Fruit fly (Drosophila melanogaster) whole organism, embryonic: ENCODE data around the gene Notum.
A peak's percentile ranks its signal among the peaks of the same experiment; 100 is the strongest.

ENCODE experiments used
- Bdp1 ChIP-seq: fragments of 200-800 bp; sonication (Bioruptor generic); optimal IDR thresholded peaks from 3 replicates; lab custom pipeline; 2016; ENCODE audit warnings: missing biosample characterization, missing genetic modification characterization
- Bgb ChIP-seq: fragments of 200-800 bp; sonication (Bioruptor generic); IDR thresholded peaks from 2 replicates; pipeline ENCODE4 v1.3.6; 2022; ENCODE audit warnings: missing biosample characterization, missing genetic modification characterization; ENCODE audit not compliant: partially characterized antibody
- BtbVII ChIP-seq: fragments of 200-800 bp; sonication (Bioruptor generic); optimal IDR thresholded peaks from 3 replicates; lab custom pipeline; 2017; ENCODE audit warnings: missing biosample characterization, mild to moderate bottlenecking, missing genetic modification characterization
- CG1024 ChIP-seq: fragments of 200-800 bp; sonication (Bioruptor generic); IDR thresholded peaks from 2 replicates; pipeline ENCODE4 v1.3.6; 2022; ENCODE audit warnings: missing biosample characterization, missing genetic modification characterization
- CG10267 ChIP-seq: fragments of 200-800 bp; sonication (Bioruptor generic); optimal IDR thresholded peaks from 2 replicates; lab custom pipeline; 2018; ENCODE audit warnings: missing biosample characterization, mild to moderate bottlenecking, missing genetic modification characterization, moderate library complexity
- CG11504 ChIP-seq: fragments of 200-800 bp; sonication (Bioruptor generic); optimal IDR thresholded peaks from 3 replicates; lab custom pipeline; 2019; ENCODE audit warnings: missing biosample characterization, mild to moderate bottlenecking, missing genetic modification characterization, moderate library complexity
- CG11696 ChIP-seq: fragments of 200-800 bp; sonication (Bioruptor generic); IDR thresholded peaks from 2 replicates; pipeline ENCODE4 v1.3.6; 2022; ENCODE audit warnings: missing biosample characterization, missing genetic modification characterization
- CG12104 ChIP-seq: fragments of 200-800 bp; sonication (Bioruptor generic); optimal IDR thresholded peaks from 3 replicates; lab custom pipeline; 2016; ENCODE audit warnings: missing biosample characterization, missing genetic modification characterization
- CG12299 ChIP-seq: fragments of 200-800 bp; sonication (Bioruptor generic); optimal IDR thresholded peaks from 2 replicates; lab custom pipeline; 2018; ENCODE audit warnings: missing biosample characterization, mild to moderate bottlenecking, missing genetic modification characterization
- CG14710 ChIP-seq: fragments of 200-800 bp; sonication (Bioruptor generic); optimal IDR thresholded peaks from 3 replicates; lab custom pipeline; 2019; ENCODE audit warnings: missing biosample characterization, mild to moderate bottlenecking, missing genetic modification characterization, moderate library complexity
- CG18599 ChIP-seq: fragments of 200-800 bp; sonication (Bioruptor generic); optimal IDR thresholded peaks from 3 replicates; lab custom pipeline; 2017; ENCODE audit warnings: missing biosample characterization, missing genetic modification characterization, mild to moderate bottlenecking, moderate library complexity, missing genetic modification reagents
- CG2116 ChIP-seq: fragments of 200-800 bp; sonication (Bioruptor generic); optimal IDR thresholded peaks from 3 replicates; lab custom pipeline; 2018; ENCODE audit warnings: missing biosample characterization, mild to moderate bottlenecking, missing genetic modification characterization
- CG3726 ChIP-seq: fragments of 200-800 bp; sonication (Bioruptor generic); IDR thresholded peaks from 3 replicates; pipeline ENCODE4, ENCODE4 v1.3.6; 2022; ENCODE audit warnings: missing biosample characterization, missing genetic modification characterization
- CG4424 ChIP-seq: fragments of 200-800 bp; sonication (Bioruptor generic); optimal IDR thresholded peaks from 3 replicates; lab custom pipeline; 2016; ENCODE audit warnings: missing biosample characterization, missing genetic modification characterization
- CG5953 ChIP-seq: fragments of 200-800 bp; sonication (Bioruptor generic); IDR thresholded peaks from 2 replicates; pipeline ENCODE4 v1.3.6; 2022; ENCODE audit warnings: missing biosample characterization, missing genetic modification characterization
- CG6272 ChIP-seq: fragments of 200-800 bp; sonication (Bioruptor generic); IDR thresholded peaks from 2 replicates; pipeline ENCODE4 v1.3.6; 2022; ENCODE audit warnings: missing biosample characterization, missing genetic modification characterization
- CG7357 ChIP-seq: fragments of 200-800 bp; sonication (Bioruptor generic); IDR thresholded peaks from 3 replicates; pipeline ENCODE4 v1.3.6; 2022; ENCODE audit warnings: missing biosample characterization, missing genetic modification characterization
- CG8359 ChIP-seq: fragments of 200-800 bp; sonication (Bioruptor generic); optimal IDR thresholded peaks from 2 replicates; lab custom pipeline; 2017; ENCODE audit warnings: missing biosample characterization, mild to moderate bottlenecking, missing genetic modification characterization, borderline replicate concordance
- CG9727 ChIP-seq: fragments of 200-800 bp; sonication (Bioruptor generic); optimal IDR thresholded peaks from 3 replicates; lab custom pipeline; 2017; ENCODE audit warnings: missing biosample characterization, mild to moderate bottlenecking, missing genetic modification characterization
- CkIIα-i1 ChIP-seq: fragments of 200-800 bp; sonication (Bioruptor generic); IDR thresholded peaks from 2 replicates; pipeline ENCODE4 v1.3.6; 2022; ENCODE audit warnings: missing biosample characterization, missing genetic modification characterization
- D19A ChIP-seq: fragments of 200-800 bp; optimal IDR thresholded peaks from 3 replicates; lab custom pipeline; 2019; ENCODE audit warnings: missing biosample characterization, mild to moderate bottlenecking, missing genetic modification characterization, moderate library complexity
- Dll ChIP-seq: fragments of 200-800 bp; sonication (Bioruptor generic); IDR thresholded peaks from 4 replicates; pipeline ENCODE4 v1.3.6; 2022; ENCODE audit warnings: missing biosample characterization, missing genetic modification characterization; ENCODE audit not compliant: partially characterized antibody
- Hr3 ChIP-seq: fragments of 200-800 bp; sonication (Bioruptor generic); optimal IDR thresholded peaks from 3 replicates; lab custom pipeline; 2016; ENCODE audit warnings: missing biosample characterization, missing genetic modification characterization
- Neu2 ChIP-seq: fragments of 200-800 bp; sonication (Bioruptor generic); optimal IDR thresholded peaks from 3 replicates; lab custom pipeline; 2016; ENCODE audit warnings: missing biosample characterization, missing genetic modification characterization, borderline replicate concordance
- Opbp ChIP-seq: fragments of 200-800 bp; sonication (Bioruptor generic); IDR thresholded peaks from 3 replicates; pipeline ENCODE4 v1.3.6; 2022; ENCODE audit warnings: missing biosample characterization, missing genetic modification characterization; ENCODE audit not compliant: partially characterized antibody
- Sox100B ChIP-seq: fragments of 200-800 bp; sonication (Bioruptor generic); optimal IDR thresholded peaks from 3 replicates; lab custom pipeline; 2018; ENCODE audit warnings: missing biosample characterization, mild to moderate bottlenecking, missing genetic modification characterization
- Usf ChIP-seq: fragments of 200-800 bp; sonication (Bioruptor generic); optimal IDR thresholded peaks from 2 replicates; lab custom pipeline; 2017; ENCODE audit warnings: missing genotype, missing biosample characterization, missing genetic modification characterization
- Vsx1 ChIP-seq: fragments of 200-800 bp; sonication (Bioruptor generic); optimal IDR thresholded peaks from 2 replicates; lab custom pipeline; 2017; ENCODE audit warnings: missing biosample characterization, mild to moderate bottlenecking, missing genetic modification characterization, missing genetic modification reagents
- Xrp1 ChIP-seq: fragments of 200-800 bp; sonication (Bioruptor generic); IDR thresholded peaks from 2 replicates; pipeline ENCODE4 v1.3.6; 2022; ENCODE audit warnings: missing biosample characterization, missing genetic modification characterization
- YL-1 ChIP-seq: fragments of 200-800 bp; sonication (Bioruptor generic); optimal IDR thresholded peaks from 3 replicates; lab custom pipeline; 2017; ENCODE audit warnings: missing biosample characterization, mild to moderate bottlenecking, missing genetic modification characterization
- ac ChIP-seq: fragments of 200-800 bp; sonication (Bioruptor generic); optimal IDR thresholded peaks from 3 replicates; lab custom pipeline; 2017; ENCODE audit warnings: missing biosample characterization, mild to moderate bottlenecking, missing genetic modification characterization
- ap ChIP-seq: fragments of 200-800 bp; sonication (Bioruptor generic); IDR thresholded peaks from 2 replicates; pipeline ENCODE4 v1.3.6; 2022; ENCODE audit warnings: missing biosample characterization, missing genetic modification characterization
- chn ChIP-seq: fragments of 200-800 bp; sonication (Bioruptor generic); optimal IDR thresholded peaks from 2 replicates; lab custom pipeline; 2016; ENCODE audit warnings: missing biosample characterization, missing genetic modification characterization
- fd96Cb ChIP-seq: fragments of 200-800 bp; sonication (Bioruptor generic); optimal IDR thresholded peaks from 2 replicates; lab custom pipeline; 2018; ENCODE audit warnings: missing biosample characterization, mild to moderate bottlenecking, missing genetic modification characterization, moderate library complexity
- gce ChIP-seq: fragments of 200-800 bp; sonication (Bioruptor generic); IDR thresholded peaks from 3 replicates; pipeline ENCODE4 v1.3.6; 2022; ENCODE audit warnings: missing biosample characterization, missing genetic modification characterization
- gem ChIP-seq: fragments of 200-800 bp; sonication (Bioruptor generic); optimal IDR thresholded peaks from 2 replicates; lab custom pipeline; 2019; ENCODE audit warnings: missing biosample characterization, mild to moderate bottlenecking, missing genetic modification characterization, moderate library complexity
- mirr ChIP-seq: fragments of 200-800 bp; sonication (Bioruptor generic); optimal IDR thresholded peaks from 3 replicates; lab custom pipeline; 2018; ENCODE audit warnings: missing biosample characterization, mild to moderate bottlenecking, missing genetic modification characterization
- peb ChIP-seq: fragments of 200-800 bp; sonication (Bioruptor generic); IDR thresholded peaks from 2 replicates; pipeline ENCODE4 v1.3.6; 2022; ENCODE audit warnings: missing biosample characterization, missing genetic modification characterization
- pfk ChIP-seq: fragments of 200-800 bp; sonication (Bioruptor generic); optimal IDR thresholded peaks from 2 replicates; lab custom pipeline; 2018; ENCODE audit warnings: missing biosample characterization, mild to moderate bottlenecking, missing genetic modification characterization, moderate library complexity
- pum ChIP-seq: fragments of 200-800 bp; sonication (Bioruptor generic); optimal IDR thresholded peaks from 2 replicates; lab custom pipeline; 2016; ENCODE audit warnings: missing biosample characterization, missing genetic modification characterization
- sens ChIP-seq: fragments of 200-800 bp; sonication (Bioruptor generic); peaks from one replicate; lab custom pipeline; 2016; ENCODE audit warnings: missing biosample characterization, missing genetic modification characterization
- sens-2 ChIP-seq: fragments of 200-800 bp; sonication (Bioruptor generic); IDR thresholded peaks from 2 replicates; pipeline ENCODE4 v1.3.6; 2022; ENCODE audit warnings: missing biosample characterization, missing genetic modification characterization
- sug ChIP-seq: fragments of 200-800 bp; optimal IDR thresholded peaks from 2 replicates; lab custom pipeline; 2019; ENCODE audit warnings: missing biosample characterization, mild to moderate bottlenecking, missing genetic modification characterization, moderate library complexity
- tin ChIP-seq: fragments of 200-800 bp; sonication (Bioruptor generic); optimal IDR thresholded peaks from 3 replicates; lab custom pipeline; 2016; ENCODE audit warnings: missing biosample characterization, missing genetic modification characterization
- ttk ChIP-seq: fragments of 200-800 bp; sonication (Bioruptor generic); IDR thresholded peaks from 2 replicates; pipeline ENCODE4 v2.1.2; 2022; ENCODE audit warnings: missing biosample characterization, missing genetic modification characterization
- wek ChIP-seq: fragments of 200-800 bp; sonication (Bioruptor generic); optimal IDR thresholded peaks from 3 replicates; lab custom pipeline; 2018; ENCODE audit warnings: missing biosample characterization, mild to moderate bottlenecking, missing genetic modification characterization, moderate library complexity
- zen ChIP-seq: fragments of 200-800 bp; sonication (Bioruptor generic); optimal IDR thresholded peaks from 3 replicates; lab custom pipeline; 2018; ENCODE audit warnings: missing biosample characterization, mild to moderate bottlenecking, missing genetic modification characterization, moderate library complexity
- zen2 ChIP-seq: fragments of 200-800 bp; sonication (Bioruptor generic); IDR thresholded peaks from 3 replicates; pipeline ENCODE4 v1.3.6; 2022; ENCODE audit warnings: missing biosample characterization, missing genetic modification characterization; ENCODE audit not compliant: partially characterized antibody
- zf30C ChIP-seq: fragments of 200-800 bp; sonication (Bioruptor generic); optimal IDR thresholded peaks from 3 replicates; lab custom pipeline; 2018; ENCODE audit warnings: missing biosample characterization, mild to moderate bottlenecking, missing genetic modification characterization

Notum gene

DNA sequence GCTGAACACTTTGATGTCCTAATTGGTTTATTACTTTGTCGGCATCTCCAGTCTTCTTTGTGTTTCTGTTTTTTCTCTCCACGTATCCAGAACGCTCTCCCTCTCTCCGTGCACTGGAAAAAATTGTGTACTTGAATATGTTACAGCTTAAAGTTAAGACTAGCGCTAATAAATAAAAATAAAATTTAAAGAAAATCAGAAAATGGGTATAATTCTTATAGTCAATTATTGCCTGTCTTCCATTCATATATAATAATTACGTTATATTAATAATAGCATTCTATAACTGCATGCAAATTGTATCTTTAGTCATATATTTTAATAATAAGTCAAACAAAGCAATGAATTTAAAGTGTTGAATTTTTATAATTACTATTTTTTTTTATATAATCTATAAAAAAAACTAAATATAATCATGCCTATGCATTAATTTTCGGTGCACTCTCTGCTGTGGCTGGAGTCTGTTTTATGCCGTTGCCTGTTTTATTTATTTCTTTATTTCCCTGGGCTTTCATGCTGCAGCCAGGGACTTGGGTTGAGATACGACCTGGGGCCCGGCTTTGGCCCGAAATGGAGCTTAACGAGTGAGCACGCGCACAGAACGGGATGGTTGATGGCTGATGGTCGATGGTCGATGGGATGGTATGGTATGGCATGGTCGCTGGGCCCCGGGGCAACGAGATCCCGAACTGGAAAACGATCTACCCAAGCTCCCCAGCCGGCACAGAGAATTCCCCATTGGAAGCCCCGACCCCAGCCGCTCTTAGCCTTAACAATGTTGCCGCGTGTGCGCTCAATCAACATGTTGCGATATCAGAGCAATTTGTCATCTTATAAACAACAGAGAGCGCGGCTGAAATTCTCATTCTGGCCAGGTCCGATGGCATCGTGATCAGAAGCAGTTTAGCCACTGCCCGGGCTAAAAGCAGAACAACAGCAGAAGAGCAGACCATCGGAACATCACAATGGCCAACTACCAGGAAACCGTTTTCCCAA is 7.2 kb upstream of the Notum start (continued):
- TF ChIP-seq sens-2 (GFP tag; lab: Robert Waterston, UW) (no peak), CG14710 (peak; percentile 77), zf30C (GFP tag; lab: Kevin White, UChicago) (peak; percentile 75), mirr (GFP tag; lab: Kevin White, UChicago) (no peak), pfk (no peak), CG12104 (GFP tag; lab: Kevin White, UChicago) (no peak), wek (GFP tag; lab: Kevin White, UChicago) (no peak), Bdp1 (GFP tag; lab: Kevin White, UChicago) (no peak), CG11696 (no peak), Neu2 (no peak), D19A (tag; lab: Kevin White, UChicago) (peak; percentile 51), gce (GFP tag; lab: Robert Waterston, UW) (no peak), CG4424 (GFP tag; lab: Kevin White, UChicago) (peak; percentile 11), Usf (GFP tag; lab: Kevin White, UChicago) (no peak), Bgb (GFP tag; lab: Robert Waterston, UW) (no peak), BtbVII (no peak), CG18599 (GFP tag; lab: Kevin White, UChicago) (no peak), sug (tag; lab: Kevin White, UChicago) (no peak), ac (no peak), chn (GFP tag; lab: Kevin White, UChicago) (no peak), CG5953 (GFP tag; lab: Robert Waterston, UW) (no peak), CG1024 (GFP tag; lab: Robert Waterston, UW) (0 out of 2 replicates have a peak, but pooled peaks have one; percentile 2), ttk (no peak), gem (tag; lab: Kevin White, UChicago) (peak; percentile 59), pum (GFP tag; lab: Kevin White, UChicago) (no peak)
- TF ChIP-seq, all 482 proteins: peak for 48

DNA sequence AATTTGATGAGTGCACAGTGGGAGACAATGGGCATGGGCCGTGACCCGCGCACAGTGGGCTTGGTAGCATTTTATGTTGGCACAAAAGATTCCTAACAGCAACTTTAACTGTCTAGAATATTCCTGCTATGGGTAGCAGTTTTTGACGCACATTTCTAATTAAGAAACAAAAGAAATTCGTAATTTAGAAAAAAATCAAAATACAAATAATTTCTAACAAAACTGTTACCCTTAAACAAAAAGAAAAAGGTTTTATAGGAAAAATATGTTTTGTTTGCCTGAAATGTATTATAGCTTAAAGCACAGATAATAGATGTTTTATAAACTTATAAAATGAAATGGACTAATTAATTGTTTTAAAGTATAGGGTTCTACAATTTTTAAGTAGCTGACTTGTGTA is 6.4 kb upstream of the Notum start:
- TF ChIP-seq CG12299 (tag; lab: Kevin White, UChicago), result no peak
- no peak for TF ChIP-seq CG3726
- no peak for TF ChIP-seq YL-1
- TF ChIP-seq gem (tag; lab: Kevin White, UChicago), result peak; percentile 16
- TF ChIP-seq zen2 (GFP tag; lab: Robert Waterston, UW), result no peak
- TF ChIP-seq CG2116 (GFP tag; lab: Kevin White, UChicago), result no peak
- TF ChIP-seq CG8359 (GFP tag; lab: Kevin White, UChicago), result no peak
- TF ChIP-seq Opbp (GFP tag; lab: Robert Waterston, UW), result no peak
- no peak for TF ChIP-seq Vsx1 (GFP tag; lab: Kevin White, UChicago)
- TF ChIP-seq CG6272, result no peak
- no peak for TF ChIP-seq zen (tag; lab: Kevin White, UChicago)
- peak; percentile 31 for TF ChIP-seq Sox100B
- no peak for TF ChIP-seq Hr3 (GFP tag; lab: Kevin White, UChicago)
- no peak for TF ChIP-seq CkIIα-i1 (GFP tag; lab: Robert Waterston, UW)
- no peak for TF ChIP-seq ap
- TF ChIP-seq Xrp1, result peak; percentile 36
- peak; percentile 17 for TF ChIP-seq CG11504
- no peak for TF ChIP-seq sens
- TF ChIP-seq Dll (GFP tag; lab: Robert Waterston, UW), result no peak
- no peak for TF ChIP-seq peb (GFP tag; lab: Robert Waterston, UW)
- no peak for TF ChIP-seq BtbVII
- TF ChIP-seq CG9727 (GFP tag; lab: Kevin White, UChicago), result peak; percentile 23
- TF ChIP-seq CG7357 (GFP tag; lab: Robert Waterston, UW), result no peak
- TF ChIP-seq CG10267 (tag; lab: Kevin White, UChicago), result peak; percentile 46
- TF ChIP-seq tin (GFP tag; lab: Kevin White, UChicago), result peak; percentile 3
- TF ChIP-seq fd96Cb, result peak; percentile 36
